Fruit fly (Drosophila melanogaster): Measurements from ENCODE around the gene Pgant5.

Gene Pgant5

dm6 chr2L:5044892-5045619 lies 48.3 kb downstream of the Pgant5 start (continued):
- TF ChIP-seq eyg (GFP tag; optimal IDR thresholded peaks at IDR 0.05) (no peak), CG13287 (GFP tag; IDR thresholded peaks at IDR 0.05; ENCODE audit: partially characterized antibody) (no peak), CG10274 (GFP tag; optimal IDR thresholded peaks at IDR 0.05) (no peak), Hr78 (GFP tag; optimal IDR thresholded peaks at IDR 0.05) (no peak), CG2712 (tag; optimal IDR thresholded peaks at IDR 0.05) (peak; percentile 58), en (GFP tag; optimal IDR thresholded peaks at IDR 0.05) (no peak), CG6175 (GFP tag; IDR thresholded peaks at IDR 0.05) (no peak), CG15514 (GFP tag; optimal IDR thresholded peaks at IDR 0.05) (peak; percentile 26), CG1792 (GFP tag; optimal IDR thresholded peaks at IDR 0.05) (no peak), chm (GFP tag; IDR thresholded peaks at IDR 0.05) (peak; percentile 52), eve (GFP tag; optimal IDR thresholded peaks at IDR 0.05) (no peak), fu2 (GFP tag; optimal IDR thresholded peaks at IDR 0.05) (no peak), HLH54F (GFP tag; optimal IDR thresholded peaks at IDR 0.05) (no peak), CG11398 (GFP tag; optimal IDR thresholded peaks at IDR 0.05) (no peak), CG6689 (GFP tag; IDR thresholded peaks at IDR 0.05) (peak; percentile 45; the same call in 1 of the 2 replicates), CG9727 (GFP tag; optimal IDR thresholded peaks at IDR 0.05) (peak; percentile 60), CG17328 (GFP tag; IDR thresholded peaks at IDR 0.05) (peak; percentile 13; the same call in 1 of the 2 replicates), CG4617 (GFP tag; optimal IDR thresholded peaks at IDR 0.05; ENCODE audit: borderline replicate concordance) (peak; percentile 11), scrt (GFP tag; optimal IDR thresholded peaks at IDR 0.05) (no peak), Xrp1 (GFP tag; IDR thresholded peaks at IDR 0.05) (peak; percentile 61), CG15696 (tag; optimal IDR thresholded peaks at IDR 0.05) (no peak), pita (GFP tag; optimal IDR thresholded peaks at IDR 0.05) (no peak), ewg (GFP tag; optimal IDR thresholded peaks at IDR 0.05) (peak; percentile 36), Abd-B (GFP tag; optimal IDR thresholded peaks at IDR 0.05) (peak; percentile 24), Awh (GFP tag; IDR thresholded peaks at IDR 0.05) (peak; percentile 65), CG9817 (tag; optimal IDR thresholded peaks at IDR 0.05) (no peak), HLHmδ (GFP tag; optimal IDR thresholded peaks at IDR 0.05) (no peak), CG15073 (GFP tag; optimal IDR thresholded peaks at IDR 0.05) (peak; percentile 97), Sox100B (GFP tag; optimal IDR thresholded peaks at IDR 0.05) (peak; percentile 78), CG13624 (GFP tag; optimal IDR thresholded peaks at IDR 0.05) (peak; percentile 45), CkIIα-i1 (GFP tag; IDR thresholded peaks at IDR 0.05) (no peak), CG7928 (GFP tag; optimal IDR thresholded peaks at IDR 0.05) (peak; percentile 26), tin (GFP tag; optimal IDR thresholded peaks at IDR 0.05) (peak; percentile 56), nerfin-2 (GFP tag; IDR thresholded peaks at IDR 0.05; ENCODE audit: partially characterized antibody) (no peak), ab (GFP tag; optimal IDR thresholded peaks at IDR 0.05) (no peak), chn (GFP tag; optimal IDR thresholded peaks at IDR 0.05) (peak; percentile 51), CG11456 (GFP tag; IDR thresholded peaks at IDR 0.05) (peak; percentile 79; the same call in 2 of the 3 replicates), Jarid2 (GFP tag; optimal IDR thresholded peaks at IDR 0.05) (peak; percentile 29), cad (GFP tag; optimal IDR thresholded peaks at IDR 0.05) (no peak), NK7.1 (GFP tag; optimal IDR thresholded peaks at IDR 0.05) (no peak), pan (optimal IDR thresholded peaks at IDR 0.05) (no peak), pan (GFP tag; optimal IDR thresholded peaks at IDR 0.05 in 1 of 2, IDR thresholded peaks at IDR 0.05 in 1 of 2) (peak in 1 of 2 experiments; percentile 47), jumu (GFP tag; optimal IDR thresholded peaks at IDR 0.05) (peak; percentile 14), CG7839 (tag; optimal IDR thresholded peaks at IDR 0.05) (peak; percentile 61), lmd (GFP tag; IDR thresholded peaks at IDR 0.05) (peak; percentile 54; the same call in 1 of the 2 replicates), Asciz (GFP tag; optimal IDR thresholded peaks at IDR 0.05) (peak; percentile 24), NC2β (GFP tag; optimal IDR thresholded peaks at IDR 0.05) (no peak), crp (GFP tag; optimal IDR thresholded peaks at IDR 0.05) (peak in 1 of 2 experiments; percentile 1), kah (GFP tag; optimal IDR thresholded peaks at IDR 0.05) (peak; percentile 29)
